In genomic region chr2L:3606462-3607270, dm6 we compare ENCODE assay signal across 1 fruit fly cellular context.
A peak's percentile ranks its signal among the peaks of the same experiment; 100 is the strongest.
TF ChIP-seq lines count a peak whose summit lies in the region.

Gene odd (minus strand): TSS chr2L:3606756.

TF ChIP-seq in whole organism, embryonic, 481 proteins besides CTCF, POLR2A, EP300 and RAD21 (continued from another document):
- no peak for TF ChIP-seq CG32767 (GFP tag; IDR thresholded peaks at IDR 0.05; lab: Robert Waterston, UW)
- no peak for TF ChIP-seq CG8924 (tag; optimal IDR thresholded peaks at IDR 0.05; lab: Kevin White, UChicago)
- TF ChIP-seq org-1 (GFP tag; optimal IDR thresholded peaks at IDR 0.05; lab: Kevin White, UChicago) = no peak
- no peak for TF ChIP-seq aop (GFP tag; IDR thresholded peaks at IDR 0.05; lab: Robert Waterston, UW)
- TF ChIP-seq emc (GFP tag; optimal IDR thresholded peaks at IDR 0.05; lab: Kevin White, UChicago) = no peak
- TF ChIP-seq E2f2 (GFP tag; IDR thresholded peaks at IDR 0.05; lab: Robert Waterston, UW) = no peak
- no peak for TF ChIP-seq tap (tag; optimal IDR thresholded peaks at IDR 0.05; lab: Kevin White, UChicago)
- TF ChIP-seq gcm (GFP tag; optimal IDR thresholded peaks at IDR 0.05; lab: Kevin White, UChicago) = no peak
- TF ChIP-seq sob (GFP tag; IDR thresholded peaks at IDR 0.05; lab: Robert Waterston, UW) = peak; percentile 57
- TF ChIP-seq B-H1 (GFP tag; IDR thresholded peaks at IDR 0.05; lab: Robert Waterston, UW) = no peak
- no peak for TF ChIP-seq onecut (GFP tag; IDR thresholded peaks at IDR 0.05; lab: Robert Waterston, UW)
- no peak for TF ChIP-seq Asciz (GFP tag; optimal IDR thresholded peaks at IDR 0.05; lab: Kevin White, UChicago)
- 0 out of 2 replicates have a peak, but pooled peaks have one; percentile 12 for TF ChIP-seq CG17328 (GFP tag; IDR thresholded peaks at IDR 0.05; lab: Robert Waterston, UW)
- peak; percentile 96 for TF ChIP-seq chinmo (GFP tag; IDR thresholded peaks at IDR 0.05; lab: Robert Waterston, UW; ENCODE audit: partially characterized antibody)
- TF ChIP-seq CG11247 (GFP tag; IDR thresholded peaks at IDR 0.05; lab: Robert Waterston, UW) = no peak
- peak; percentile 35 to 36 for TF ChIP-seq Trl (optimal IDR thresholded peaks at IDR 0.05; lab: Kevin White, UChicago)
- TF ChIP-seq Trl (GFP tag; optimal IDR thresholded peaks at IDR 0.05; lab: Kevin White, UChicago) = no peak
- TF ChIP-seq ranshi (GFP tag; IDR thresholded peaks at IDR 0.05; lab: Robert Waterston, UW) = no peak
- TF ChIP-seq nmo (GFP tag; optimal IDR thresholded peaks at IDR 0.05; lab: Kevin White, UChicago) = no peak
- peak; percentile 92 for TF ChIP-seq crol (GFP tag; IDR thresholded peaks at IDR 0.05; lab: Robert Waterston, UW)
- TF ChIP-seq Lpt (GFP tag; optimal IDR thresholded peaks at IDR 0.05; lab: Kevin White, UChicago) = no peak
- TF ChIP-seq CG34224 (GFP tag; IDR thresholded peaks at IDR 0.05; lab: Robert Waterston, UW; ENCODE audit: partially characterized antibody) = peak; percentile 27; the same call in 1 of the 3 replicates
- no peak for TF ChIP-seq CG11456 (GFP tag; IDR thresholded peaks at IDR 0.05; lab: Robert Waterston, UW)
- no peak for TF ChIP-seq danr (GFP tag; IDR thresholded peaks at IDR 0.05; lab: Robert Waterston, UW)
- no peak for TF ChIP-seq pum (GFP tag; optimal IDR thresholded peaks at IDR 0.05; lab: Kevin White, UChicago)
- TF ChIP-seq ftz-f1 (GFP tag; optimal IDR thresholded peaks at IDR 0.05; lab: Kevin White, UChicago) = peak; percentile 11
- TF ChIP-seq klu (GFP tag; IDR thresholded peaks at IDR 0.05; lab: Robert Waterston, UW) = no peak
- no peak for TF ChIP-seq Sry-β (GFP tag; optimal IDR thresholded peaks at IDR 0.05; lab: Kevin White, UChicago)
- peak; percentile 29; the same call in 1 of the 3 replicates for TF ChIP-seq HLH4C (GFP tag; IDR thresholded peaks at IDR 0.05; lab: Robert Waterston, UW; ENCODE audit: partially characterized antibody)
- no peak for TF ChIP-seq chif (GFP tag; optimal IDR thresholded peaks at IDR 0.05; lab: Kevin White, UChicago)
- TF ChIP-seq CG8388 (GFP tag; optimal IDR thresholded peaks at IDR 0.05; lab: Kevin White, UChicago) = no peak
- TF ChIP-seq CG4360 (GFP tag; IDR thresholded peaks at IDR 0.05; lab: Robert Waterston, UW) = peak; percentile 69
- no peak for TF ChIP-seq CG34422 (GFP tag; IDR thresholded peaks at IDR 0.05; lab: Robert Waterston, UW)
- TF ChIP-seq Scr (GFP tag; IDR thresholded peaks at IDR 0.05; lab: Robert Waterston, UW; ENCODE audit: partially characterized antibody) = peak; percentile 45; the same call in 1 of the 2 replicates
- 0 out of 3 replicates have a peak, but pooled peaks have one; percentile 15 for TF ChIP-seq Aef1 (GFP tag; IDR thresholded peaks at IDR 0.05; lab: Robert Waterston, UW)
- no peak for TF ChIP-seq phol (tag; optimal IDR thresholded peaks at IDR 0.05; lab: Kevin White, UChicago)
- peak; percentile 63 for TF ChIP-seq ttk (GFP tag; IDR thresholded peaks at IDR 0.05; lab: Robert Waterston, UW)
- no peak for TF ChIP-seq CG3281 (GFP tag; optimal IDR thresholded peaks at IDR 0.05; lab: Kevin White, UChicago)
- peak; percentile 90; the same call in 1 of the 2 replicates for TF ChIP-seq Nf-YA (GFP tag; IDR thresholded peaks at IDR 0.05; lab: Robert Waterston, UW)
- no peak for TF ChIP-seq CG11723 (GFP tag; optimal IDR thresholded peaks at IDR 0.05; lab: Kevin White, UChicago)
- no peak for TF ChIP-seq tio (GFP tag; optimal IDR thresholded peaks at IDR 0.05; lab: Kevin White, UChicago)
- TF ChIP-seq Dip3 (GFP tag; optimal IDR thresholded peaks at IDR 0.05; lab: Kevin White, UChicago) = no peak
- no peak for TF ChIP-seq CG10274 (GFP tag; optimal IDR thresholded peaks at IDR 0.05; lab: Kevin White, UChicago)
- no peak for TF ChIP-seq luna (GFP tag; optimal IDR thresholded peaks at IDR 0.05; lab: Kevin White, UChicago)
- no peak for TF ChIP-seq CG8765 (GFP tag; IDR thresholded peaks at IDR 0.05; lab: Robert Waterston, UW)
- TF ChIP-seq CG15479 (GFP tag; optimal IDR thresholded peaks at IDR 0.05; lab: Kevin White, UChicago) = peak; percentile 15
- TF ChIP-seq CG42726 (GFP tag; IDR thresholded peaks at IDR 0.05; lab: Robert Waterston, UW; ENCODE audit: partially characterized antibody) = peak; percentile 55; the same call in 1 of the 2 replicates
- TF ChIP-seq CG31365 (tag; optimal IDR thresholded peaks at IDR 0.05; lab: Kevin White, UChicago) = no peak
- peak; percentile 53; the same call in 1 of the 2 replicates for TF ChIP-seq bowl (GFP tag; IDR thresholded peaks at IDR 0.05; lab: Robert Waterston, UW)
- TF ChIP-seq CG7271 (tag; optimal IDR thresholded peaks at IDR 0.05; lab: Kevin White, UChicago) = peak; percentile 18
- no peak; the same call in 2 of the 3 replicates for TF ChIP-seq so (GFP tag; IDR thresholded peaks at IDR 0.05; lab: Robert Waterston, UW)
- no peak for TF ChIP-seq CG15696 (tag; optimal IDR thresholded peaks at IDR 0.05; lab: Kevin White, UChicago)
- TF ChIP-seq Jarid2 (GFP tag; optimal IDR thresholded peaks at IDR 0.05; lab: Kevin White, UChicago) = peak; percentile 97
- no peak for TF ChIP-seq yki (optimal IDR thresholded peaks at IDR 0.05; lab: Kevin White, UChicago)
- TF ChIP-seq jing (GFP tag; optimal IDR thresholded peaks at IDR 0.05; lab: Kevin White, UChicago) = peak; percentile 1
- no peak for TF ChIP-seq B-H2 (GFP tag; optimal IDR thresholded peaks at IDR 0.05; lab: Kevin White, UChicago)
- 0 out of 2 replicates have a peak, but pooled peaks have one; percentile 34 for TF ChIP-seq CG5953 (GFP tag; IDR thresholded peaks at IDR 0.05; lab: Robert Waterston, UW)
- no peak for TF ChIP-seq CG10979 (tag; optimal IDR thresholded peaks at IDR 0.05; lab: Kevin White, UChicago)
- TF ChIP-seq sima (GFP tag; optimal IDR thresholded peaks at IDR 0.05; lab: Kevin White, UChicago) = no peak
- no peak for TF ChIP-seq Myb (GFP tag; optimal IDR thresholded peaks at IDR 0.05; lab: Kevin White, UChicago)
- no peak for TF ChIP-seq CG17802 (tag; optimal IDR thresholded peaks at IDR 0.05; lab: Kevin White, UChicago)
- no peak for TF ChIP-seq zfh2 (GFP tag; optimal IDR thresholded peaks at IDR 0.05; lab: Kevin White, UChicago)
- no peak for TF ChIP-seq CG18619 (GFP tag; optimal IDR thresholded peaks at IDR 0.05; lab: Kevin White, UChicago)
- no peak for TF ChIP-seq Mad (GFP tag; optimal IDR thresholded peaks at IDR 0.05; lab: Kevin White, UChicago)
- no peak for TF ChIP-seq CG4820 (GFP tag; optimal IDR thresholded peaks at IDR 0.05; lab: Kevin White, UChicago)
- TF ChIP-seq CG6654 (GFP tag; optimal IDR thresholded peaks at IDR 0.05; lab: Kevin White, UChicago) = no peak
- no peak for TF ChIP-seq Stat92E (GFP tag; optimal IDR thresholded peaks at IDR 0.05; lab: Kevin White, UChicago)
